Worm (Caenorhabditis elegans) whole organism, L3 larva: Measurements from ENCODE around the gene daf-12.

ENCODE experiments used
- R02D3.7 ChIP-seq: fragments of 150-350 bp; optimal IDR thresholded peaks from 2 replicates; lab custom pipeline; 2014; ENCODE audit warnings: missing biosample characterization, missing genetic modification characterization
- aly-2 ChIP-seq: fragments of 150-350 bp; optimal IDR thresholded peaks from 2 replicates; lab custom pipeline; 2014; ENCODE audit warnings: missing biosample characterization, missing genetic modification characterization
- ceh-16 ChIP-seq: sonication (generic microtip); optimal IDR thresholded peaks from 2 replicates; lab custom pipeline; 2017; ENCODE audit warnings: missing biosample characterization, missing genetic modification characterization
- ceh-82 ChIP-seq: fragments of 150-350 bp; optimal IDR thresholded peaks from 2 replicates; lab custom pipeline; 2014; ENCODE audit warnings: missing biosample characterization, missing genetic modification characterization
- fkh-10 ChIP-seq: sonication (generic microtip); optimal IDR thresholded peaks from 2 replicates; lab custom pipeline; 2017; ENCODE audit warnings: missing biosample characterization, missing genetic modification reagents, missing genetic modification characterization
- nhr-11 ChIP-seq: fragments of 150-350 bp; optimal IDR thresholded peaks from 2 replicates; lab custom pipeline; 2014; ENCODE audit warnings: missing biosample characterization, missing genetic modification characterization
- nhr-12 ChIP-seq: fragments of 150-350 bp; optimal IDR thresholded peaks from 2 replicates; lab custom pipeline; 2014; ENCODE audit warnings: missing biosample characterization, missing genetic modification characterization
- pha-4 ChIP-seq: fragments of 150-350 bp; optimal IDR thresholded peaks from 2 replicates; lab custom pipeline; 2014; ENCODE audit warnings: missing biosample characterization, missing genetic modification reagents, missing genetic modification characterization
- skn-1 ChIP-seq: fragments of 150-350 bp; optimal IDR thresholded peaks from 2 replicates; lab custom pipeline; 2014; ENCODE audit warnings: missing biosample characterization, missing genetic modification characterization

- TF ChIP-seq fkh-10 (GFP tag; lab: Kevin White, UChicago), result no peak
- TF ChIP-seq nhr-11 (tag; lab: Kevin White, UChicago), result no peak
- TF ChIP-seq R02D3.7 (tag; lab: Kevin White, UChicago), result no peak
- no peak for TF ChIP-seq nhr-12 (tag; lab: Kevin White, UChicago)
- TF ChIP-seq ceh-16 (tag; lab: Kevin White, UChicago), result no peak
- TF ChIP-seq skn-1, result no peak
- TF ChIP-seq aly-2 (tag; lab: Kevin White, UChicago), result no peak
- no peak for TF ChIP-seq ceh-82
- no peak for TF ChIP-seq pha-4 (tag; lab: Kevin White, UChicago)
Measured at ce11 chrX:10691643-10692042, 55.9 kb downstream of the daf-12 start, which contains the start of gene yap-1.
